Worm (Caenorhabditis elegans): ENCODE results near the gene sma-2.
A peak's percentile ranks its signal among the peaks of the same experiment; 100 is the strongest.

sma-2 gene

DNA sequence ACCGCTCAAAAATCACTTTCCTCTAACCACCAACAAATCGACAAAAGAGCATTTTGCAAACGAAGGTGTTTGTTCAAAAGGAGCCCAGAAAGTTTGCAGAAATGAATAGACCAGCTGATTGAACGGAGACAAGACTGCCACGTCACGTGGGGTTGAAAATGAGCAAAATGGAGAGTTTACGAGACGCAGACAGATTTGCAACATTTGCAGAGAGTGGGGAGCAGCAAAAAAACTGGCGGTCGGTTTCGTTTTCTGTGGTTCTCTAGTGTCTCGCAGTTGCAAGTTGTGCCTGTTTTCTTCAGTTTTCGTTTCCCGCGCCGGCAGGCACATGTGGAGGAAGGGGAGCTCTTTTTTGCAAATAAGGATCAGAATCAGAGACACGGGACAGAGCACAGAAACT, 35.9 kb downstream of the sma-2 start (continued):
- no peak for TF ChIP-seq ekl-4 (GFP tag; IDR thresholded peaks at IDR 0.05)
- no peak for TF ChIP-seq ama-1 (optimal IDR thresholded peaks at IDR 0.05)
- no peak for TF ChIP-seq ama-1 (GFP tag; optimal IDR thresholded peaks at IDR 0.05)
- no peak for TF ChIP-seq F55B11.4 (tag; optimal IDR thresholded peaks at IDR 0.05; ENCODE audit: borderline replicate concordance, insufficient read depth)
- no peak for TF ChIP-seq athp-1 (tag; optimal IDR thresholded peaks at IDR 0.05)
- TF ChIP-seq ceh-27 (GFP tag; optimal IDR thresholded peaks at IDR 0.05) = no peak
- no peak for TF ChIP-seq ceh-40 (GFP tag; IDR thresholded peaks at IDR 0.05)
- no peak for TF ChIP-seq nfya-2 (GFP tag; IDR thresholded peaks at IDR 0.05)
- no peak for TF ChIP-seq unc-62 (GFP tag; optimal IDR thresholded peaks at IDR 0.05)
- no peak for TF ChIP-seq xnd-1 (tag; optimal IDR thresholded peaks at IDR 0.05)
- TF ChIP-seq tbx-9 (tag; optimal IDR thresholded peaks at IDR 0.05; ENCODE audit: borderline replicate concordance) = no peak
- TF ChIP-seq nfyb-1 (GFP tag; IDR thresholded peaks at IDR 0.05) = peak; percentile 53; the same call in 1 of the 2 replicates
- peak; percentile 39; the same call in 1 of the 2 replicates for TF ChIP-seq mcd-1 (GFP tag; IDR thresholded peaks at IDR 0.05)
- TF ChIP-seq mxl-1 (tag; optimal IDR thresholded peaks at IDR 0.05) = no peak
- no peak for TF ChIP-seq lsl-1 (GFP tag; optimal IDR thresholded peaks at IDR 0.05)
- no peak for TF ChIP-seq lin-26 (GFP tag; IDR thresholded peaks at IDR 0.05)
- TF ChIP-seq dox-1 (GFP tag; IDR thresholded peaks at IDR 0.05) = no peak
- no peak for TF ChIP-seq B0019.2 (GFP tag; conservative IDR thresholded peaks at IDR 0.05)
- TF ChIP-seq snpc-4 (GFP tag; optimal IDR thresholded peaks at IDR 0.05) = no peak
- TF ChIP-seq snpc-4 (tag; optimal IDR thresholded peaks at IDR 0.05) = no peak
- TF ChIP-seq attf-5 (GFP tag; optimal IDR thresholded peaks at IDR 0.05) = peak; percentile 61
- no peak for TF ChIP-seq somi-1 (GFP tag; optimal IDR thresholded peaks at IDR 0.05)
- TF ChIP-seq him-1 (tag; optimal IDR thresholded peaks at IDR 0.05) = no peak
- no peak for TF ChIP-seq akir-1 (GFP tag; optimal IDR thresholded peaks at IDR 0.05)
- TF ChIP-seq F23B12.7 (tag; optimal IDR thresholded peaks at IDR 0.05; ENCODE audit: insufficient read depth) = no peak
- no peak for TF ChIP-seq Y79H2A.3 (GFP tag; conservative IDR thresholded peaks at IDR 0.05)
- no peak for TF ChIP-seq madf-3 (GFP tag; IDR thresholded peaks at IDR 0.05)
- TF ChIP-seq nhr-80 (tag; optimal IDR thresholded peaks at IDR 0.05) = peak; percentile 69
- no peak for TF ChIP-seq lin-54 (GFP tag; optimal IDR thresholded peaks at IDR 0.05)
- no peak for TF ChIP-seq unc-130 (GFP tag; optimal IDR thresholded peaks at IDR 0.05)
- no peak for TF ChIP-seq Y67H2A.10 (GFP tag; conservative IDR thresholded peaks at IDR 0.05)
- TF ChIP-seq K11D2.4 (GFP tag; IDR thresholded peaks at IDR 0.05) = 0 out of 2 replicates have a peak, but pooled peaks have one; percentile 59
- TF ChIP-seq ceh-58 (GFP tag; IDR thresholded peaks at IDR 0.05) = no peak
- TF ChIP-seq snpc-1.1 (tag; optimal IDR thresholded peaks at IDR 0.05; ENCODE audit: insufficient read depth) = no peak
- peak; percentile 1 for TF ChIP-seq ztf-18 (tag; optimal IDR thresholded peaks at IDR 0.05)
- no peak for TF ChIP-seq dpl-1 (GFP tag; optimal IDR thresholded peaks at IDR 0.05)
- TF ChIP-seq cebp-2 (GFP tag; IDR thresholded peaks at IDR 0.05) = no peak
- 0 out of 2 replicates have a peak, but pooled peaks have one; percentile 8 for TF ChIP-seq rcor-1 (GFP tag; IDR thresholded peaks at IDR 0.05)
- no peak for TF ChIP-seq D2030.7 (GFP tag; IDR thresholded peaks at IDR 0.05)
- no peak for TF ChIP-seq aptf-3 (GFP tag; IDR thresholded peaks at IDR 0.05)
- TF ChIP-seq nfya-1 (tag; optimal IDR thresholded peaks at IDR 0.05; ENCODE audit: borderline replicate concordance, insufficient read depth) = no peak
- no peak for TF ChIP-seq efl-1 (GFP tag; optimal IDR thresholded peaks at IDR 0.05)
- TF ChIP-seq repo-1 (tag; optimal IDR thresholded peaks at IDR 0.05) = no peak
- TF ChIP-seq attf-3 (GFP tag; conservative IDR thresholded peaks at IDR 0.05) = no peak
- no peak for TF ChIP-seq F52B5.7 (tag; optimal IDR thresholded peaks at IDR 0.05)
- no peak for TF ChIP-seq T26A5.8 (tag; optimal IDR thresholded peaks at IDR 0.05)
- TF ChIP-seq let-526 (GFP tag; IDR thresholded peaks at IDR 0.05) = 0 out of 2 replicates have a peak, but pooled peaks have one; percentile 31
- TF ChIP-seq ztf-6 (GFP tag; IDR thresholded peaks at IDR 0.05) = no peak
- TF ChIP-seq zim-3 (tag; optimal IDR thresholded peaks at IDR 0.05) = no peak
- TF ChIP-seq attf-6 (GFP tag; IDR thresholded peaks at IDR 0.05) = no peak

Data from whole organism, young adult.